Comparison of ENCODE assay signal across 4 worm cellular contexts in genomic region chrII:10021749-10022148, ce11.
TF ChIP-seq lines count a peak whose summit lies in the region.

No protein-coding gene starts in this region.

TF ChIP-seq in whole organism, L1 larva, 84 proteins besides CTCF, POLR2A, EP300 and RAD21:
- TF ChIP-seq hlh-17 (GFP tag; optimal IDR thresholded peaks at IDR 0.05; lab: Kevin White, UChicago; ENCODE audit: borderline replicate concordance), result no peak
- TF ChIP-seq ama-1 (optimal IDR thresholded peaks at IDR 0.05; lab: Kevin White, UChicago), result no peak
- TF ChIP-seq ceh-8 (GFP tag; optimal IDR thresholded peaks at IDR 0.05; lab: Kevin White, UChicago), result no peak
- peak; percentile 31 for TF ChIP-seq lin-14 (GFP tag; optimal IDR thresholded peaks at IDR 0.05; lab: Kevin White, UChicago)
- TF ChIP-seq fkh-10 (GFP tag; optimal IDR thresholded peaks at IDR 0.05; lab: Kevin White, UChicago), result peak; percentile 82
- TF ChIP-seq pax-3 (tag; optimal IDR thresholded peaks at IDR 0.05; lab: Kevin White, UChicago), result no peak
- TF ChIP-seq zag-1 (tag; optimal IDR thresholded peaks at IDR 0.05; lab: Kevin White, UChicago), result no peak
- no peak for TF ChIP-seq ceh-63 (GFP tag; optimal IDR thresholded peaks at IDR 0.05; lab: Kevin White, UChicago)
- no peak for TF ChIP-seq efl-1 (optimal IDR thresholded peaks at IDR 0.05; lab: Kevin White, UChicago)
- no peak for TF ChIP-seq efl-1 (GFP tag; optimal IDR thresholded peaks at IDR 0.05 in 1 of 2; lab: Kevin White, UChicago)
- no peak for TF ChIP-seq mdl-1 (tag; optimal IDR thresholded peaks at IDR 0.05; lab: Kevin White, UChicago)

TF ChIP-seq in whole organism, L3 larva, 47 proteins besides CTCF, POLR2A, EP300 and RAD21:
- TF ChIP-seq eor-1 (tag; optimal IDR thresholded peaks at IDR 0.05; lab: Kevin White, UChicago) (no peak), fkh-10 (GFP tag; optimal IDR thresholded peaks at IDR 0.05; lab: Kevin White, UChicago) (peak; percentile 78)

TF ChIP-seq in whole organism, L4 larva, 104 proteins besides CTCF, POLR2A, EP300 and RAD21:
- no peak for TF ChIP-seq hif-1 (tag; optimal IDR thresholded peaks at IDR 0.05; lab: Kevin White, UChicago)
- peak; percentile 44 for TF ChIP-seq fkh-10 (GFP tag; optimal IDR thresholded peaks at IDR 0.05; lab: Kevin White, UChicago)
- peak; percentile 9 for TF ChIP-seq ces-1 (GFP tag; optimal IDR thresholded peaks at IDR 0.05; lab: Kevin White, UChicago)

TF ChIP-seq in whole organism, late embryonic, 69 proteins besides CTCF, POLR2A, EP300 and RAD21:
- no peak for TF ChIP-seq ceh-45 (GFP tag; IDR thresholded peaks at IDR 0.05; lab: Robert Waterston, UW)
- TF ChIP-seq sox-4 (tag; optimal IDR thresholded peaks at IDR 0.05; lab: Kevin White, UChicago), result no peak
- no peak for TF ChIP-seq zip-5 (tag; optimal IDR thresholded peaks at IDR 0.05; lab: Kevin White, UChicago)
- TF ChIP-seq npax-4 (tag; optimal IDR thresholded peaks at IDR 0.05; lab: Kevin White, UChicago), result no peak
- peak; percentile 91 for TF ChIP-seq unc-42 (tag; optimal IDR thresholded peaks at IDR 0.05; lab: Kevin White, UChicago)
- no peak for TF ChIP-seq pros-1 (tag; optimal IDR thresholded peaks at IDR 0.05; lab: Kevin White, UChicago)

Comparison
In these comparisons a context has a peak if more than half of its experiments do, and no peak if none do; other contexts are left out.
1. Of the 29 proteins assayed by ChIP-seq in both whole organism, L4 larva and whole organism, L1 larva: peak only in whole organism, L4 larva: ces-1; only in whole organism, L1 larva: none; in both: fkh-10; in neither: 27.